Worm (Caenorhabditis elegans) whole organism, late embryonic: ENCODE data around the gene C18C4.7.

Experiments used
- C38D4.7 ChIP-seq: fragments of 200-800 bp; sonication (Bioruptor generic); optimal IDR thresholded peaks from 2 replicates; lab custom pipeline; 2018; ENCODE audit warnings: mild to moderate bottlenecking, missing genetic modification characterization, moderate library complexity, missing compliant biosample characterization
- K09A11.1 ChIP-seq: sonication (generic microtip); optimal IDR thresholded peaks from 2 replicates; lab custom pipeline; 2017; ENCODE audit warnings: antibody characterized with exemption, mild to moderate bottlenecking, missing genetic modification characterization, missing compliant biosample characterization; ENCODE audit not compliant: insufficient read depth
- T23F11.4 ChIP-seq: fragments of 200-800 bp; sonication (Bioruptor generic); optimal IDR thresholded peaks from 2 replicates; lab custom pipeline; 2018; ENCODE audit warnings: mild to moderate bottlenecking, missing genetic modification characterization, missing compliant biosample characterization
- Y22D7AL.16 ChIP-seq: sonication (generic microtip); optimal IDR thresholded peaks from 2 replicates; lab custom pipeline; 2016; ENCODE audit warnings: missing genetic modification characterization, missing compliant biosample characterization
- ahr-1 ChIP-seq: sonication (generic microtip); optimal IDR thresholded peaks from 2 replicates; lab custom pipeline; 2016; ENCODE audit warnings: missing genetic modification characterization, missing compliant biosample characterization
- ama-1 ChIP-seq: fragments of 150-350 bp; optimal IDR thresholded peaks from 2 replicates; lab custom pipeline; 2014
- ceh-18 ChIP-seq: sonication (generic microtip); optimal IDR thresholded peaks from 2 replicates; lab custom pipeline; 2016; ENCODE audit warnings: missing genetic modification characterization, missing compliant biosample characterization
- ceh-19 ChIP-seq: fragments of 200-800 bp; sonication (Bioruptor generic); optimal IDR thresholded peaks from 2 replicates; lab custom pipeline; 2018; ENCODE audit warnings: mild to moderate bottlenecking, missing genetic modification characterization, missing compliant biosample characterization
- ceh-22 ChIP-seq: sonication (generic microtip); optimal IDR thresholded peaks from 2 replicates; lab custom pipeline; 2017; ENCODE audit warnings: missing biosample characterization, missing genetic modification characterization
- ceh-30 ChIP-seq: fragments of 150-350 bp; optimal IDR thresholded peaks from 2 replicates; lab custom pipeline; 2014; ENCODE audit warnings: missing biosample characterization, missing genetic modification characterization
- ceh-6 ChIP-seq: fragments of 200-800 bp; sonication (Bioruptor generic); optimal IDR thresholded peaks from 2 replicates; lab custom pipeline; 2018; ENCODE audit warnings: mild to moderate bottlenecking, missing genetic modification characterization, missing compliant biosample characterization
- che-1 ChIP-seq: sonication (generic microtip); optimal IDR thresholded peaks from 2 replicates; lab custom pipeline; 2016; ENCODE audit warnings: mild to moderate bottlenecking, missing genetic modification characterization, missing compliant biosample characterization
- dmd-4 ChIP-seq: sonication (generic microtip); optimal IDR thresholded peaks from 2 replicates; lab custom pipeline; 2016; ENCODE audit warnings: borderline replicate concordance, missing genetic modification characterization, missing compliant biosample characterization
- dve-1 ChIP-seq: sonication (generic microtip); optimal IDR thresholded peaks from 2 replicates; lab custom pipeline; 2017; ENCODE audit warnings: antibody characterized with exemption, mild to moderate bottlenecking, missing genetic modification characterization, missing compliant biosample characterization
- fkh-10 ChIP-seq: fragments of 150-350 bp; optimal IDR thresholded peaks from 2 replicates; lab custom pipeline; 2014; ENCODE audit warnings: missing biosample characterization, missing genetic modification reagents, missing genetic modification characterization
- hlh-30 ChIP-seq: sonication (generic microtip); optimal IDR thresholded peaks from 2 replicates; lab custom pipeline; 2017; ENCODE audit warnings: antibody characterized with exemption, missing genetic modification characterization, missing compliant biosample characterization; ENCODE audit not compliant: insufficient read depth
- hlh-6 ChIP-seq: sonication (generic microtip); optimal IDR thresholded peaks from 2 replicates; lab custom pipeline; 2016; ENCODE audit warnings: missing genotype, missing genetic modification characterization, missing compliant biosample characterization
- hlh-8 ChIP-seq: sonication (generic microtip); optimal IDR thresholded peaks from 2 replicates; lab custom pipeline; 2016; ENCODE audit warnings: missing genotype, missing genetic modification characterization, missing compliant biosample characterization
- lin-11 ChIP-seq: fragments of 200-800 bp; sonication (Bioruptor generic); optimal IDR thresholded peaks from 2 replicates; lab custom pipeline; 2018; ENCODE audit warnings: mild to moderate bottlenecking, missing genetic modification characterization, missing compliant biosample characterization
- mec-3 ChIP-seq: sonication (generic microtip); optimal IDR thresholded peaks from 2 replicates; lab custom pipeline; 2016; ENCODE audit warnings: borderline replicate concordance, missing genetic modification characterization, missing compliant biosample characterization
- nfya-1 ChIP-seq: sonication (generic microtip); optimal IDR thresholded peaks from 2 replicates; lab custom pipeline; 2017; ENCODE audit warnings: missing genetic modification characterization, mild to moderate bottlenecking, missing compliant biosample characterization, antibody characterized with exemption, moderate library complexity
- odd-2 ChIP-seq: sonication (generic microtip); optimal IDR thresholded peaks from 2 replicates; lab custom pipeline; 2017; ENCODE audit warnings: antibody characterized with exemption, mild to moderate bottlenecking, missing genetic modification characterization, missing compliant biosample characterization
- pat-9 ChIP-seq: fragments of 200-800 bp; sonication (Bioruptor generic); optimal IDR thresholded peaks from 2 replicates; lab custom pipeline; 2018; ENCODE audit warnings: mild to moderate bottlenecking, missing genetic modification characterization, moderate library complexity, missing compliant biosample characterization
- pha-2 ChIP-seq: sonication (generic microtip); optimal IDR thresholded peaks from 2 replicates; lab custom pipeline; 2017; ENCODE audit warnings: mild to moderate bottlenecking, missing genetic modification characterization, missing compliant biosample characterization
- pha-4 ChIP-seq: fragments of 150-350 bp; optimal IDR thresholded peaks from 2 replicates; lab custom pipeline; 2018; ENCODE audit warnings: missing biosample characterization, missing genetic modification reagents, missing genetic modification characterization
- pqm-1 ChIP-seq: sonication (generic microtip); optimal IDR thresholded peaks from 2 replicates; lab custom pipeline; 2016; ENCODE audit warnings: missing genetic modification characterization, missing compliant biosample characterization
- pros-1 ChIP-seq: fragments of 150-350 bp; optimal IDR thresholded peaks from 2 replicates; lab custom pipeline; 2014; ENCODE audit warnings: missing biosample characterization, missing genetic modification reagents, missing genetic modification characterization
- rnt-1 ChIP-seq: sonication (generic microtip); optimal IDR thresholded peaks from 2 replicates; lab custom pipeline; 2016; ENCODE audit warnings: missing genetic modification characterization, missing compliant biosample characterization
- sox-2 ChIP-seq: fragments of 200-800 bp; sonication (Bioruptor generic); IDR thresholded peaks from 2 replicates; pipeline ENCODE4 v1.3.6; 2022; ENCODE audit warnings: missing genetic modification reagents, missing genetic modification characterization, missing compliant biosample characterization
- syd-9 ChIP-seq: sonication (generic microtip); optimal IDR thresholded peaks from 2 replicates; lab custom pipeline; 2016; ENCODE audit warnings: mild to moderate bottlenecking, missing genetic modification characterization, moderate library complexity, missing compliant biosample characterization
- unc-3 ChIP-seq, 2 experiments: fragments of 200-800 bp in 1 of 2; sonication (Bioruptor generic) in 1 of 2; sonication (generic microtip) in 1 of 2; conservative IDR thresholded peaks in 1 of 2; optimal IDR thresholded peaks in 1 of 2; 2 replicates each; pipeline versions ENCODE4 v1.3.6 to Lab custom; 2016 to 2022; ENCODE audit warnings: missing compliant biosample characterization in 2 of 2, missing genetic modification characterization in 2 of 2, missing genetic modification reagents in 1 of 2
- unc-42 ChIP-seq: sonication (generic microtip); optimal IDR thresholded peaks from 2 replicates; lab custom pipeline; 2016; ENCODE audit warnings: missing genotype, missing genetic modification characterization, missing compliant biosample characterization
- unc-86 ChIP-seq: sonication (generic microtip); optimal IDR thresholded peaks from 2 replicates; lab custom pipeline; 2016; ENCODE audit warnings: missing genetic modification characterization, missing compliant biosample characterization
- zip-5 ChIP-seq: sonication (generic microtip); optimal IDR thresholded peaks from 2 replicates; lab custom pipeline; 2016; ENCODE audit warnings: missing genetic modification characterization, missing compliant biosample characterization
- ztf-16 ChIP-seq: sonication (generic microtip); optimal IDR thresholded peaks from 2 replicates; lab custom pipeline; 2017; ENCODE audit warnings: missing genetic modification characterization, missing compliant biosample characterization

Gene C18C4.7

DNA sequence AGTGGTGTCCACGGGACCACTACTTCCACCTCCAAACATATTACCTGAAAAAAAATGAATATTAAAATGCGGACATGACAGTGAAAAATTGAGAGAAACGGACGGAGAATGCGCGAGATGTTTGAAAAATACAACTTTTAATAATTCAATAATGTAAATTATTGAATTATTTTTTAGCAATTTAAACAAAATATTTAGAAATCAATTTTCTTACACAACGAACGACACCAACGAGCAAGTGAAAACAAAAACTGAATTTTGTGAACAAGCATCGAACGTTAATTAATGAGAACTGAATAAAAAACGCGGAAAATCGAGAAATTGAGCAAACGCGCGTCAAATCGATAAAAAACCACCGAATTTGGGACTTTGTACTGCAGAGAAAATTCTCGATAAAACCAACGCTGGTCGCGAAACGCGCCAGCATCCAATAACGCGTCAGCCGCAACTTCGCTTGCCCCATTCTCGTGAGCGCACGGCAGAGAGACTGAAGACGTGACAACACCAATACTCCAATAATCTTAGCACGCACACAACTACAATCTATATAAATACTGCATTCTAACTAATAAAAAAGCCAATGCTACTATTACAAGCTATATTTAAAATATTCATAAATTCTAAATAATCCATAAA lies 62.1 kb downstream of the C18C4.7 start, which contains the start of the genes dnj-19 and nhr-47 (continued):
- TF ChIP-seq pqm-1 (no peak), pha-2 (tag; lab: Kevin White, UChicago) (no peak), ceh-6 (GFP tag; lab: Kevin White, UChicago) (no peak), K09A11.1 (peak; percentile 37), fkh-10 (GFP tag; lab: Kevin White, UChicago) (no peak), ahr-1 (tag; lab: Kevin White, UChicago) (no peak), lin-11 (tag; lab: Kevin White, UChicago) (no peak), dve-1 (peak; percentile 7), ceh-22 (tag; lab: Kevin White, UChicago) (no peak), odd-2 (tag; lab: Kevin White, UChicago) (no peak), pat-9 (peak; percentile 54), mec-3 (tag; lab: Kevin White, UChicago) (no peak), pros-1 (no peak), hlh-6 (tag; lab: Kevin White, UChicago) (peak; percentile 1), unc-3 (GFP tag; conservative IDR thresholded peaks at IDR 0.05; lab: Robert Waterston, UW) (peak; percentile 54; the same call in 1 of the 2 replicates), unc-3 (tag; optimal IDR thresholded peaks at IDR 0.05; lab: Kevin White, UChicago) (no peak), T23F11.4 (GFP tag; lab: Kevin White, UChicago) (peak; percentile 61), hlh-30 (tag; lab: Kevin White, UChicago) (peak; percentile 26), ztf-16 (tag; lab: Kevin White, UChicago) (no peak), syd-9 (tag; lab: Kevin White, UChicago) (peak; percentile 12), zip-5 (tag; lab: Kevin White, UChicago) (no peak), sox-2 (no peak), dmd-4 (no peak), rnt-1 (peak; percentile 30), C38D4.7 (peak; percentile 46), Y22D7AL.16 (tag; lab: Kevin White, UChicago) (peak; percentile 49)

DNA sequence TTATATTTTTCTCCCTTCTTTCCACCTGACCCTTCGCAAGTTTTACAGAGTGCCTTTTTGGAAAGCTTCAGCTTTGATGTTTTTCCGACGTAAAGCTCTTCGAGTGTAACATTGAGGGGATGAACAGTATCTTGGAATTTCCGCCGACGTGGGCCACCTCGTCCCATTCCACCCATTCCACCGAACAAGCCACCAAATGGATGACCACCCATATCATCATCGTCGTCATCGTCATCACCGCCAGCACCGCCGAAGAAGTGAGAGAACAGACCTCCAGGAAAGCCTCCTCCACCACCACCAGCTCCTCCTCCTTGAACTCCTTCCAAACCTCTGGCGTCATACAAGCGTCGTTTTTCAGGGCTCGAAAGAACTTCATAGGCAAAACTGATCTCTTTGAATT lies 62.7 kb downstream of the C18C4.7 start:
- TF ChIP-seq T23F11.4 (GFP tag; lab: Kevin White, UChicago) (no peak), hlh-8 (tag; lab: Kevin White, UChicago) (no peak), unc-42 (tag; lab: Kevin White, UChicago) (no peak), ceh-30 (no peak), ceh-19 (GFP tag; lab: Kevin White, UChicago) (no peak), unc-3 (GFP tag; conservative IDR thresholded peaks at IDR 0.05; lab: Robert Waterston, UW) (no peak), unc-3 (tag; optimal IDR thresholded peaks at IDR 0.05; lab: Kevin White, UChicago) (no peak), ceh-18 (tag; lab: Kevin White, UChicago) (no peak), pha-4 (tag; lab: Kevin White, UChicago) (no peak), Y22D7AL.16 (tag; lab: Kevin White, UChicago) (no peak), ama-1 (lab: Kevin White, UChicago) (no peak), nfya-1 (tag; lab: Kevin White, UChicago) (no peak)

DNA sequence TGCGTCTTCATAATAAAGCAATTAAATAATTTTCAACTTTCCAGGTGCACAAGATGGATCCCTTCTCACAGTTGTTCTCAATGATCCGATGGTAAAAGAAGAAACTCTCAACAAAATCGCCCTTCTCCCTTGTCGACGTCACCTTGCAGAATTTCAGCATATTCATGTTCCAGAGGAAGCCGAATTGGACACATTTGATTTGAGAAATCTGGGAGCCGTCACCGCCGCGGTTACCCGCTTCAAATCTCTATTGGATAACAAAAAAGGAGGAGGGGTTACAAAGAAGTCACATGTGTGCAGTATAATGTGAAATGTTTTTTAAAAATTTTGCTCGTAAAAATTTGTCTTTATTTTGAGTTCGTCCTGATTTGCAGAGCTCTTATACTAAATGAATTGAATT lies 64.3 kb downstream of the C18C4.7 start:
- TF ChIP-seq unc-86 (tag; lab: Kevin White, UChicago): no peak
- TF ChIP-seq che-1 (tag; lab: Kevin White, UChicago): no peak
- TF ChIP-seq Y22D7AL.16 (tag; lab: Kevin White, UChicago): no peak
- no peak for TF ChIP-seq ceh-6 (GFP tag; lab: Kevin White, UChicago)
